Worm (Caenorhabditis elegans): ENCODE measurements around the gene Y43F8B.7.

DNA sequence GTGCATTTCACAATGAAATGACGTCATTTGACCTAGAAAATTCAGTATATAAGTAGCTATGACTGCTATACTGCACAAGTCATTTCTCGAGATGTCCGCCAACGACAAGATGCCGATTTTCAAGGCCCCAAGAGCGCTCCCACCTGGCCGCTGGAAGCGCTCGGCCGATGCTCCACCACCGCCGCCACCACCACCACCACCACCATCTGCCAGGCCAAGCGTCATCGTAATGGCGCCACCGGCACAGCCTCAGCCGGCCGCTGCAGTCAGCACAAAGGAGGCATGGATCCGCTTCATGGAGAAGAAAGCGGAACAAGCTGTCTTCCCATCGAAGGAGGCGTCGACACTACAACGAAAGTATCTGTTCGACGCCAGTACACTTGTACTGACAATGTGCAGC is 5.3 kb upstream of the Y43F8B.7 start, which contains the start of gene Y43F8B.28:
- TF ChIP-seq unc-55 (GFP tag; optimal IDR thresholded peaks at IDR 0.05) (no peak), fkh-10 (GFP tag; optimal IDR thresholded peaks at IDR 0.05) (no peak), nhr-11 (tag; optimal IDR thresholded peaks at IDR 0.05) (no peak), tbx-7 (tag; optimal IDR thresholded peaks at IDR 0.05) (no peak), ama-1 (optimal IDR thresholded peaks at IDR 0.05) (no peak), ets-4 (tag; optimal IDR thresholded peaks at IDR 0.05) (no peak), ceh-34 (tag; optimal IDR thresholded peaks at IDR 0.05) (no peak), pqm-1 (tag; optimal IDR thresholded peaks at IDR 0.05) (no peak), F13H6.1 (tag; optimal IDR thresholded peaks at IDR 0.05) (no peak), syd-9 (tag; optimal IDR thresholded peaks at IDR 0.05) (no peak)

Measured in whole organism, late embryonic.